Worm (Caenorhabditis elegans) whole organism, early embryonic: ENCODE results near the gene M106.3.

Experiments
- B0310.2 ChIP-seq: sonication (generic microtip); optimal IDR thresholded peaks from 2 replicates; lab custom pipeline; 2016; ENCODE audit warnings: mild to moderate bottlenecking, missing genetic modification characterization, missing compliant biosample characterization
- F13C5.2 ChIP-seq: sonication (generic microtip); optimal IDR thresholded peaks from 2 replicates; lab custom pipeline; 2017; ENCODE audit warnings: mild to moderate bottlenecking, missing genetic modification characterization, inconsistent platforms, missing compliant biosample characterization
- aly-1 ChIP-seq: sonication (generic microtip); optimal IDR thresholded peaks from 2 replicates; lab custom pipeline; 2016; ENCODE audit warnings: missing genetic modification characterization, missing compliant biosample characterization
- ama-1 ChIP-seq: fragments of 150-350 bp; optimal IDR thresholded peaks from 2 replicates; lab custom pipeline; 2014
- ceh-13 ChIP-seq: fragments of 200-800 bp; sonication (Bioruptor generic); optimal IDR thresholded peaks from 2 replicates; lab custom pipeline; 2018; ENCODE audit warnings: mild to moderate bottlenecking, missing genetic modification characterization, missing compliant biosample characterization
- ceh-36 ChIP-seq: sonication (generic microtip); optimal IDR thresholded peaks from 2 replicates; lab custom pipeline; 2016; ENCODE audit warnings: missing genetic modification characterization, inconsistent platforms, missing compliant biosample characterization
- ets-7 ChIP-seq: sonication (generic microtip); optimal IDR thresholded peaks from 2 replicates; lab custom pipeline; 2016; ENCODE audit warnings: missing genotype, missing genetic modification characterization, missing compliant biosample characterization
- flt-1 ChIP-seq: fragments of 200-800 bp; sonication (Bioruptor generic); IDR thresholded peaks from 2 replicates; pipeline ENCODE4 v1.3.6; 2022; ENCODE audit warnings: missing genetic modification characterization, missing compliant biosample characterization
- hmbx-1 ChIP-seq: sonication (generic microtip); optimal IDR thresholded peaks from 2 replicates; lab custom pipeline; 2016; ENCODE audit warnings: mild to moderate bottlenecking, missing genetic modification characterization, missing compliant biosample characterization
- hmg-4 ChIP-seq: fragments of 200-800 bp; sonication (Bioruptor generic); optimal IDR thresholded peaks from 2 replicates; lab custom pipeline; 2018; ENCODE audit warnings: mild to moderate bottlenecking, missing genetic modification characterization, missing compliant biosample characterization
- hnd-1 ChIP-seq: sonication (generic microtip); optimal IDR thresholded peaks from 2 replicates; lab custom pipeline; 2016; ENCODE audit warnings: missing genetic modification characterization, missing compliant biosample characterization
- pes-1 ChIP-seq: fragments of 200-800 bp; sonication (Bioruptor generic); IDR thresholded peaks from 2 replicates; pipeline ENCODE4 v1.3.6; 2022; ENCODE audit warnings: missing genetic modification reagents, missing genetic modification characterization, missing compliant biosample characterization
- scrt-1 ChIP-seq: fragments of 200-800 bp; sonication (Bioruptor generic); IDR thresholded peaks from 2 replicates; pipeline ENCODE4 v1.3.6; 2022; ENCODE audit warnings: missing genetic modification characterization, missing compliant biosample characterization
- sea-1 ChIP-seq: fragments of 200-800 bp; sonication (Bioruptor generic); conservative IDR thresholded peaks from 2 replicates; pipeline ENCODE4 v1.3.6; 2022; ENCODE audit warnings: missing genetic modification characterization, missing compliant biosample characterization
- tbx-11 ChIP-seq: fragments of 200-800 bp; sonication (Bioruptor generic); IDR thresholded peaks from 2 replicates; pipeline ENCODE4 v1.3.6; 2022; ENCODE audit warnings: missing genetic modification characterization, missing compliant biosample characterization
- tbx-37 ChIP-seq: fragments of 200-800 bp; sonication (Bioruptor generic); conservative IDR thresholded peaks from 2 replicates; pipeline ENCODE4 v1.3.6; 2022; ENCODE audit warnings: missing genetic modification reagents, missing genetic modification characterization, missing compliant biosample characterization
- tra-4 ChIP-seq: sonication (generic microtip); optimal IDR thresholded peaks from 2 replicates; lab custom pipeline; 2017; ENCODE audit warnings: missing genetic modification characterization, missing compliant biosample characterization

Gene M106.3

ce11 chrII:10868670-10869246, 8.0 kb upstream of the M106.3 start, which contains the start of the genes gmps-1 and cap-2:
gmps-1 (minus strand) TSS chrII:10868720.
cap-2 (plus strand) TSS chrII:10869196.
- TF ChIP-seq ets-7 (no peak), ceh-13 (no peak), ceh-36 (tag; lab: Kevin White, UChicago) (no peak), pes-1 (peak; percentile 61), tra-4 (tag; lab: Kevin White, UChicago) (no peak), aly-1 (tag; lab: Kevin White, UChicago) (no peak), ama-1 (lab: Kevin White, UChicago) (no peak), scrt-1 (no peak), flt-1 (peak; percentile 9; the same call in 1 of the 2 replicates), B0310.2 (tag; lab: Kevin White, UChicago) (no peak), hnd-1 (tag; lab: Kevin White, UChicago) (no peak), tbx-11 (GFP tag; lab: Robert Waterston, UW) (no peak), hmbx-1 (tag; lab: Kevin White, UChicago) (no peak), F13C5.2 (tag; lab: Kevin White, UChicago) (peak; percentile 88), tbx-37 (no peak), sea-1 (GFP tag; lab: Robert Waterston, UW) (0 out of 2 replicates have a peak, but pooled peaks have one; percentile 17), hmg-4 (no peak)

- TF ChIP-seq hmg-4 (no peak), F13C5.2 (tag; lab: Kevin White, UChicago) (no peak), sea-1 (GFP tag; lab: Robert Waterston, UW) (no peak), ceh-13 (no peak), ets-7 (no peak), aly-1 (tag; lab: Kevin White, UChicago) (no peak), ceh-36 (tag; lab: Kevin White, UChicago) (no peak), flt-1 (no peak), tbx-37 (no peak), tra-4 (tag; lab: Kevin White, UChicago) (no peak), hmbx-1 (tag; lab: Kevin White, UChicago) (no peak), tbx-11 (GFP tag; lab: Robert Waterston, UW) (no peak), pes-1 (no peak), B0310.2 (tag; lab: Kevin White, UChicago) (no peak), hnd-1 (tag; lab: Kevin White, UChicago) (no peak), scrt-1 (no peak), ama-1 (lab: Kevin White, UChicago) (no peak)
These were observed 6.5 kb upstream of the M106.3 start for ce11 chrII:10867219-10867618.

- TF ChIP-seq ceh-13 (no peak), ets-7 (no peak), hmbx-1 (tag; lab: Kevin White, UChicago) (no peak), hnd-1 (tag; lab: Kevin White, UChicago) (no peak), aly-1 (tag; lab: Kevin White, UChicago) (no peak), tbx-11 (GFP tag; lab: Robert Waterston, UW) (no peak), sea-1 (GFP tag; lab: Robert Waterston, UW) (no peak), B0310.2 (tag; lab: Kevin White, UChicago) (no peak), scrt-1 (no peak), hmg-4 (no peak), ceh-36 (tag; lab: Kevin White, UChicago) (no peak)
These were observed 2.3 kb upstream of the M106.3 start for ce11 chrII:10862749-10863656.

ce11 chrII:10861723-10862486, 1.2 kb upstream of the M106.3 start:
- TF ChIP-seq B0310.2 (tag; lab: Kevin White, UChicago) (no peak), hmg-4 (no peak), scrt-1 (no peak), tra-4 (tag; lab: Kevin White, UChicago) (no peak), pes-1 (no peak), F13C5.2 (tag; lab: Kevin White, UChicago) (no peak), ceh-36 (tag; lab: Kevin White, UChicago) (no peak), flt-1 (no peak), hnd-1 (tag; lab: Kevin White, UChicago) (no peak), tbx-11 (GFP tag; lab: Robert Waterston, UW) (no peak), tbx-37 (no peak)

- TF ChIP-seq hmg-4 (no peak), B0310.2 (tag; lab: Kevin White, UChicago) (no peak), scrt-1 (no peak), ets-7 (no peak), tbx-11 (GFP tag; lab: Robert Waterston, UW) (no peak), ceh-13 (no peak), sea-1 (GFP tag; lab: Robert Waterston, UW) (no peak), ama-1 (lab: Kevin White, UChicago) (no peak), tbx-37 (no peak), ceh-36 (tag; lab: Kevin White, UChicago) (no peak), F13C5.2 (tag; lab: Kevin White, UChicago) (no peak), hmbx-1 (tag; lab: Kevin White, UChicago) (no peak), flt-1 (no peak), aly-1 (tag; lab: Kevin White, UChicago) (no peak), tra-4 (tag; lab: Kevin White, UChicago) (no peak), hnd-1 (tag; lab: Kevin White, UChicago) (no peak)
These were observed 596 bp upstream of the M106.3 start for ce11 chrII:10861305-10861704.

- no peak for TF ChIP-seq ceh-36 (tag; lab: Kevin White, UChicago)
- no peak for TF ChIP-seq ama-1 (lab: Kevin White, UChicago)
- no peak for TF ChIP-seq sea-1 (GFP tag; lab: Robert Waterston, UW)
- TF ChIP-seq aly-1 (tag; lab: Kevin White, UChicago) = no peak
- TF ChIP-seq hmg-4 = no peak
- no peak for TF ChIP-seq tra-4 (tag; lab: Kevin White, UChicago)
- no peak for TF ChIP-seq hnd-1 (tag; lab: Kevin White, UChicago)
- no peak for TF ChIP-seq ceh-13
- TF ChIP-seq flt-1 = no peak
- TF ChIP-seq B0310.2 (tag; lab: Kevin White, UChicago) = no peak
- no peak for TF ChIP-seq scrt-1
- TF ChIP-seq ets-7 = no peak
- no peak for TF ChIP-seq hmbx-1 (tag; lab: Kevin White, UChicago)
- TF ChIP-seq tbx-37 = no peak
- TF ChIP-seq F13C5.2 (tag; lab: Kevin White, UChicago) = no peak
- no peak for TF ChIP-seq tbx-11 (GFP tag; lab: Robert Waterston, UW)
These were observed 1.4 kb downstream of the M106.3 start for ce11 chrII:10859359-10859758.
